Worm (Caenorhabditis elegans): ENCODE measurements around the gene nlr-1.

The nlr-1 gene

DNA sequence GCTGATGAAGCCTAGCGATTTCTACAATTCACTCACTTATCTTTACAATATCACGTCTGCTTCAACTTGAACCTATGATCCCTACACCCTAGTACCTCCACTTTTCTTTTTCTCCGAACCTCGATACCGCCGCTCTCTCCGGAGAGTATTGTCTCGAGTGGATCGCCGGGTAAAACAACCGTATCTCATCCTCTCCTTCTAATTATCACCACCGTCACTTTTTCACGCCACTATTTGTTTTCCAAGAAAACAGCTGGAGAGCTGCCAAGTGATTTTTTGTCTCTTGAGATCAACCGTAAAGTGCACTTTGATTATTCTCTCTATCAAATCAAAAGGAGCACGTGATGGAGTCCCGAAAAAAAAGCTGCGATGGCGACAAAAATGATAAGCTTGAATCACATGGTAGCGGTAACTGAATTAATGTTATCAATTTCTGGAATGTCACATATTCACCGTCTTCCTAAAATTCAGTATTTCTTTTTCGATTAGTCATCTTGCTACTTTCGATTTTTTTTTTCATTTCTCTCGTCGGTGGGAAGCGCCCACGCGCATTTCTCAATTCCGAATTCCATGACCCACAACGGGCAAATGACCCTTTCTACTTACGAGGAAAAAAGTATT lies 21.5 kb upstream of the nlr-1 start (continued):
- peak; percentile 34 for TF ChIP-seq nhr-90 (tag; optimal IDR thresholded peaks at IDR 0.05; ENCODE audit: poor library complexity)
- no peak for TF ChIP-seq irx-1 (tag; optimal IDR thresholded peaks at IDR 0.05)
- no peak for TF ChIP-seq aly-2 (tag; optimal IDR thresholded peaks at IDR 0.05)
- TF ChIP-seq zip-4 (GFP tag; optimal IDR thresholded peaks at IDR 0.05): no peak

DNA sequence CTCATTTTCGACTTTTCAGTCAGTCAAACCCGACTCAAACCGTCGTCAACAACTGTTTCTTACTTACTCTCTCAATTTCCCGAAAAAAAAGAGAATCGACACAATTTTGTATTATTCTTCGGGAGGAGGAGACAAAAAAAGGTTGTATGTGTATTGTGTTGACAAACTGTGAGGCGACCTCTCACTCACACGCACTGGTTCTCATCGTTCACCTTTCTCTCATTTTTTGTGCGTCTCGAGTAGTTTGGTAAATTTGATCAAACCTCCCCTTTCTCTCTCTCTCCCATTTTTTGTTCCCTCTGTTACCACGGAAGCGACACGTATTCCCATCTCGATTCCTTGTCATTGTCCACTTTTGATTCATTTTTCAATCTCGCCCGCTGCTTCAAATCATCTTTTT lies 20.7 kb upstream of the nlr-1 start:
- TF ChIP-seq vab-15 (tag; optimal IDR thresholded peaks at IDR 0.05) (no peak), mef-2 (tag; optimal IDR thresholded peaks at IDR 0.05) (no peak), ceh-8 (GFP tag; optimal IDR thresholded peaks at IDR 0.05) (no peak), lin-14 (GFP tag; optimal IDR thresholded peaks at IDR 0.05) (peak; percentile 68), ztf-4 (tag; optimal IDR thresholded peaks at IDR 0.05) (no peak), hpl-2 (GFP tag; optimal IDR thresholded peaks at IDR 0.05) (no peak), pqm-1 (tag; optimal IDR thresholded peaks at IDR 0.05) (no peak), tbx-2 (tag; optimal IDR thresholded peaks at IDR 0.05) (peak; percentile 36), egl-27 (tag; optimal IDR thresholded peaks at IDR 0.05) (no peak), lin-39 (tag; optimal IDR thresholded peaks at IDR 0.05) (no peak), mdl-1 (tag; optimal IDR thresholded peaks at IDR 0.05) (no peak), ces-1 (GFP tag; optimal IDR thresholded peaks at IDR 0.05) (no peak), efl-1 (optimal IDR thresholded peaks at IDR 0.05) (no peak), efl-1 (GFP tag; optimal IDR thresholded peaks at IDR 0.05 in 1 of 2) (peak in 1 of 2 experiments; percentile 55), nhr-77 (tag; optimal IDR thresholded peaks at IDR 0.05) (peak; percentile 32), alr-1 (tag; optimal IDR thresholded peaks at IDR 0.05; ENCODE audit: borderline replicate concordance) (no peak)

DNA sequence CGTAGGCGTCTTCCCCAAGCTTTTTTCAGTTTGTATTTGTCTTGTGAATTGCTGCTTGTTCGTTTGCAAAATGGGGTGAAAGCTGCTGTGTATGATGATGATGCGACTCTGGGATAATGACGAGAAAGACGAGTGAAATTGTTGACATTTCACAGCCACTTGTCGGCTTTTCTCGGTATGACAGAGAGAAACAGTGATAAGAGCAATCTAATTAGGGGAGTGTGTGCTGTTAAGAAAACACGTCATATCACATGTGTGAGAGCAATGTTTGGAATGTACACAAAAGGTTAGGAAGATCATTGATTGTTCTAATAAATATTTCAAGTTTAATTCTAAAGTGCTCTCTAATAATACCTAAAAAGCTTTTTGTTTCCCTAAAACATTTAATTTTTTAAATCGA lies 19.5 kb upstream of the nlr-1 start:
- TF ChIP-seq jun-1 (tag; optimal IDR thresholded peaks at IDR 0.05) (peak; percentile 2), vab-15 (tag; optimal IDR thresholded peaks at IDR 0.05) (no peak), lin-35 (GFP tag; optimal IDR thresholded peaks at IDR 0.05) (peak in 1 of 2 experiments; percentile 5), mef-2 (tag; optimal IDR thresholded peaks at IDR 0.05) (no peak), nhr-71 (tag; optimal IDR thresholded peaks at IDR 0.05) (peak; percentile 18), elt-2 (tag; optimal IDR thresholded peaks at IDR 0.05) (peak; percentile 71), efl-1 (optimal IDR thresholded peaks at IDR 0.05) (no peak), efl-1 (GFP tag; optimal IDR thresholded peaks at IDR 0.05 in 1 of 2) (peak in 1 of 2 experiments; percentile 16), nhr-11 (tag; optimal IDR thresholded peaks at IDR 0.05) (no peak)

DNA sequence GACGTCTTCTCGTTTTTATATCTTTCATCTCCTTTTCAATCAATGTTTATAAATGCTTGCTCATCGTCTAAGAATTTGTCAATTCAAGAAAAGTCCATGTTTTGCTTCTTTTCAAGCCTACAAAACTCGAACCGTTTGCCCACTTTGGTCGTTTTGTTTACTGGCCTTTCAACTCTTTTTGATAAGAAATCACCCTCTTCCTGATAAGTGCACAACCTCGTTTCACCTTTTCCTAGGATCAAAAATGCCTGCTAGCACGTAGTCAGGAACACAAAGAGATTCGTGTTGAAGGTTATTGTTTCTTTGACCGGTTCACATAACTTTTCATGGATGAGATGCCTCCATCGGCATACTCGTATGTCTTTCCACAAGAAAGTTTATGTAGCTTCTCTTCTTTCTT lies 18.5 kb upstream of the nlr-1 start:
- no peak for TF ChIP-seq lin-35 (GFP tag; optimal IDR thresholded peaks at IDR 0.05)
- no peak for TF ChIP-seq ets-5 (GFP tag; IDR thresholded peaks at IDR 0.05)
- TF ChIP-seq nhr-20 (tag; optimal IDR thresholded peaks at IDR 0.05): no peak
- no peak for TF ChIP-seq unc-86 (tag; optimal IDR thresholded peaks at IDR 0.05)
- no peak for TF ChIP-seq sup-37 (GFP tag; optimal IDR thresholded peaks at IDR 0.05)
- no peak for TF ChIP-seq tbx-2 (tag; optimal IDR thresholded peaks at IDR 0.05)
- no peak for TF ChIP-seq nhr-47 (tag; optimal IDR thresholded peaks at IDR 0.05)
- no peak for TF ChIP-seq ceh-82 (tag; optimal IDR thresholded peaks at IDR 0.05)
- no peak for TF ChIP-seq pqm-1 (tag; optimal IDR thresholded peaks at IDR 0.05)
- TF ChIP-seq snu-23 (GFP tag; optimal IDR thresholded peaks at IDR 0.05): no peak
- TF ChIP-seq lin-39 (tag; optimal IDR thresholded peaks at IDR 0.05): no peak
- no peak for TF ChIP-seq hlh-4 (tag; optimal IDR thresholded peaks at IDR 0.05)
- TF ChIP-seq nhr-76 (tag; optimal IDR thresholded peaks at IDR 0.05): no peak
- TF ChIP-seq elt-2 (tag; optimal IDR thresholded peaks at IDR 0.05): no peak
- no peak for TF ChIP-seq mef-2 (tag; optimal IDR thresholded peaks at IDR 0.05)
- TF ChIP-seq lir-3 (tag; optimal IDR thresholded peaks at IDR 0.05; ENCODE audit: poor library complexity): no peak
- TF ChIP-seq unc-30 (tag; optimal IDR thresholded peaks at IDR 0.05): no peak
- TF ChIP-seq unc-130 (tag; optimal IDR thresholded peaks at IDR 0.05): no peak
- TF ChIP-seq mdl-1 (tag; optimal IDR thresholded peaks at IDR 0.05): no peak
- TF ChIP-seq elt-3 (tag; optimal IDR thresholded peaks at IDR 0.05): no peak

Measured in whole organism, L1 larva.